Worm (Caenorhabditis elegans) whole organism, late embryonic: ENCODE data around the gene R07A4.2.

Experiments used
- Y22D7AL.16 ChIP-seq: sonication (generic microtip); optimal IDR thresholded peaks from 2 replicates; lab custom pipeline; 2016; ENCODE audit warnings: missing genetic modification characterization, missing compliant biosample characterization
- ceh-19 ChIP-seq: fragments of 200-800 bp; sonication (Bioruptor generic); optimal IDR thresholded peaks from 2 replicates; lab custom pipeline; 2018; ENCODE audit warnings: mild to moderate bottlenecking, missing genetic modification characterization, missing compliant biosample characterization
- ceh-9 ChIP-seq: sonication (generic microtip); optimal IDR thresholded peaks from 2 replicates; lab custom pipeline; 2016; ENCODE audit warnings: mild to moderate bottlenecking, missing genetic modification characterization, inconsistent platforms, missing compliant biosample characterization
- elt-4 ChIP-seq: sonication (generic microtip); optimal IDR thresholded peaks from 2 replicates; lab custom pipeline; 2016; ENCODE audit warnings: missing genetic modification characterization, missing compliant biosample characterization
- gmeb-2 ChIP-seq: sonication (generic microtip); optimal IDR thresholded peaks from 2 replicates; lab custom pipeline; 2016; ENCODE audit warnings: missing genetic modification characterization, inconsistent platforms, missing compliant biosample characterization
- hlh-30 ChIP-seq: sonication (generic microtip); optimal IDR thresholded peaks from 2 replicates; lab custom pipeline; 2017; ENCODE audit warnings: antibody characterized with exemption, missing genetic modification characterization, missing compliant biosample characterization; ENCODE audit not compliant: insufficient read depth
- nhr-11 ChIP-seq: fragments of 150-350 bp; optimal IDR thresholded peaks from 2 replicates; lab custom pipeline; 2014; ENCODE audit warnings: missing biosample characterization, missing genetic modification characterization
- pag-3 ChIP-seq: sonication (generic microtip); optimal IDR thresholded peaks from 2 replicates; lab custom pipeline; 2016; ENCODE audit warnings: missing compliant biosample characterization, missing genetic modification characterization, borderline replicate concordance
- pha-4 ChIP-seq: fragments of 150-350 bp; optimal IDR thresholded peaks from 2 replicates; lab custom pipeline; 2018; ENCODE audit warnings: missing biosample characterization, missing genetic modification reagents, missing genetic modification characterization
- tbx-2 ChIP-seq: sonication (generic microtip); optimal IDR thresholded peaks from 2 replicates; lab custom pipeline; 2016; ENCODE audit warnings: missing genetic modification characterization, missing compliant biosample characterization
- tbx-7 ChIP-seq: sonication (generic microtip); optimal IDR thresholded peaks from 2 replicates; lab custom pipeline; 2016; ENCODE audit warnings: missing genotype, missing genetic modification characterization, missing compliant biosample characterization
- unc-42 ChIP-seq: sonication (generic microtip); optimal IDR thresholded peaks from 2 replicates; lab custom pipeline; 2016; ENCODE audit warnings: missing genotype, missing genetic modification characterization, missing compliant biosample characterization

ce11 chrX:10717019-10717418, 29.3 kb downstream of the R07A4.2 start, which contains the start of gene T01C1.4:
- no peak for TF ChIP-seq unc-42 (tag; lab: Kevin White, UChicago)
- no peak for TF ChIP-seq hlh-30 (tag; lab: Kevin White, UChicago)
- TF ChIP-seq tbx-2 (tag; lab: Kevin White, UChicago): no peak
- TF ChIP-seq pag-3 (tag; lab: Kevin White, UChicago): no peak
- no peak for TF ChIP-seq elt-4 (tag; lab: Kevin White, UChicago)
- no peak for TF ChIP-seq tbx-7 (tag; lab: Kevin White, UChicago)
- no peak for TF ChIP-seq ceh-19 (GFP tag; lab: Kevin White, UChicago)
- TF ChIP-seq ceh-9 (tag; lab: Kevin White, UChicago): no peak
- no peak for TF ChIP-seq nhr-11 (tag; lab: Kevin White, UChicago)
- TF ChIP-seq gmeb-2 (tag; lab: Kevin White, UChicago): no peak
- no peak for TF ChIP-seq Y22D7AL.16 (tag; lab: Kevin White, UChicago)
- TF ChIP-seq pha-4 (tag; lab: Kevin White, UChicago): no peak
